Fruit fly (Drosophila melanogaster) whole organism, embryonic: Measurements from ENCODE around the gene CG42240.

ENCODE experiments used
- Asciz ChIP-seq: fragments of 200-800 bp; sonication (Bioruptor generic); optimal IDR thresholded peaks from 2 replicates; lab custom pipeline; 2017; ENCODE audit warnings: missing biosample characterization, mild to moderate bottlenecking, missing genetic modification characterization, missing genetic modification reagents
- Atf3 ChIP-seq: fragments of 200-800 bp; sonication (Bioruptor generic); optimal IDR thresholded peaks from 3 replicates; lab custom pipeline; 2016; ENCODE audit warnings: missing biosample characterization, missing genetic modification characterization
- CG10543 ChIP-seq: fragments of 200-800 bp; sonication (Bioruptor generic); optimal IDR thresholded peaks from 3 replicates; lab custom pipeline; 2017; ENCODE audit warnings: missing biosample characterization, mild to moderate bottlenecking, missing genetic modification characterization, moderate library complexity
- CG10959 ChIP-seq: fragments of 200-800 bp; sonication (Bioruptor generic); IDR thresholded peaks from 2 replicates; pipeline ENCODE4 v1.3.6; 2022; ENCODE audit warnings: missing biosample characterization, missing genetic modification characterization
- CG10979 ChIP-seq: fragments of 200-800 bp; sonication (Bioruptor generic); optimal IDR thresholded peaks from 2 replicates; lab custom pipeline; 2018; ENCODE audit warnings: missing biosample characterization, mild to moderate bottlenecking, missing genetic modification characterization, moderate library complexity
- CG11696 ChIP-seq: fragments of 200-800 bp; sonication (Bioruptor generic); IDR thresholded peaks from 2 replicates; pipeline ENCODE4 v1.3.6; 2022; ENCODE audit warnings: missing biosample characterization, missing genetic modification characterization
- CG12659 ChIP-seq: fragments of 200-800 bp; sonication (Bioruptor generic); optimal IDR thresholded peaks from 3 replicates; lab custom pipeline; 2017; ENCODE audit warnings: mild to moderate bottlenecking, missing biosample characterization, missing genetic modification reagents, missing genetic modification characterization
- CG15073 ChIP-seq: fragments of 200-800 bp; sonication (Bioruptor generic); optimal IDR thresholded peaks from 2 replicates; lab custom pipeline; 2016; ENCODE audit warnings: missing biosample characterization, missing genetic modification characterization
- CG16815 ChIP-seq: fragments of 200-800 bp; sonication (Bioruptor generic); optimal IDR thresholded peaks from 3 replicates; lab custom pipeline; 2017; ENCODE audit warnings: missing biosample characterization, mild to moderate bottlenecking, missing genetic modification characterization
- CG1832 ChIP-seq: fragments of 200-800 bp; sonication (Bioruptor generic); optimal IDR thresholded peaks from 2 replicates; lab custom pipeline; 2017; ENCODE audit warnings: missing biosample characterization, mild to moderate bottlenecking, missing genetic modification characterization, inconsistent platforms
- CG2875 ChIP-seq: fragments of 200-800 bp; sonication (Bioruptor generic); optimal IDR thresholded peaks from 2 replicates; lab custom pipeline; 2017; ENCODE audit warnings: missing biosample characterization, mild to moderate bottlenecking, missing genetic modification characterization, missing genetic modification reagents
- CG31441 ChIP-seq: fragments of 200-800 bp; sonication (Bioruptor generic); IDR thresholded peaks from 2 replicates; pipeline ENCODE4 v1.3.6; 2022; ENCODE audit warnings: missing biosample characterization, missing genetic modification characterization
- CG43689 ChIP-seq: fragments of 200-800 bp; sonication (Bioruptor generic); IDR thresholded peaks from 2 replicates; pipeline ENCODE4 v1.3.6; 2022; ENCODE audit warnings: missing biosample characterization, missing genetic modification characterization
- CG6175 ChIP-seq: fragments of 200-800 bp; sonication (Bioruptor generic); IDR thresholded peaks from 3 replicates; pipeline ENCODE4 v1.3.6; 2022; ENCODE audit warnings: missing biosample characterization, missing genetic modification characterization
- CG6683 ChIP-seq: fragments of 200-800 bp; sonication (Bioruptor generic); optimal IDR thresholded peaks from 2 replicates; lab custom pipeline; 2017; ENCODE audit warnings: missing biosample characterization, mild to moderate bottlenecking, missing genetic modification characterization, missing genetic modification reagents
- Camta ChIP-seq: fragments of 200-800 bp; sonication (Bioruptor generic); optimal IDR thresholded peaks from 2 replicates; lab custom pipeline; 2016; ENCODE audit warnings: missing biosample characterization, missing genetic modification characterization
- CkIIα-i1 ChIP-seq: fragments of 200-800 bp; sonication (Bioruptor generic); IDR thresholded peaks from 2 replicates; pipeline ENCODE4 v1.3.6; 2022; ENCODE audit warnings: missing biosample characterization, missing genetic modification characterization
- CrebB ChIP-seq: fragments of 200-800 bp; sonication (Bioruptor generic); optimal IDR thresholded peaks from 3 replicates; lab custom pipeline; 2018; ENCODE audit warnings: missing biosample characterization, mild to moderate bottlenecking, missing genetic modification characterization
- Dfd ChIP-seq, 2 experiments: fragments of >200 bp; optimal IDR thresholded peaks; 2 replicates each; lab custom pipeline; 2017; ENCODE audit warnings: missing biosample characterization in 2 of 2, missing genetic modification characterization in 2 of 2
- E2f2 ChIP-seq: fragments of 200-800 bp; sonication (Bioruptor generic); IDR thresholded peaks from 2 replicates; pipeline ENCODE4 v1.3.6; 2022; ENCODE audit warnings: missing biosample characterization, missing genetic modification characterization
- Elba2 ChIP-seq: fragments of 200-800 bp; sonication (Bioruptor generic); optimal IDR thresholded peaks from 3 replicates; lab custom pipeline; 2016; ENCODE audit warnings: missing biosample characterization, missing genetic modification characterization
- Ets97D ChIP-seq: fragments of 200-800 bp; sonication (Bioruptor generic); optimal IDR thresholded peaks from 3 replicates; lab custom pipeline; 2016; ENCODE audit warnings: missing biosample characterization, missing genetic modification characterization
- Gsc ChIP-seq: fragments of 200-800 bp; sonication (Bioruptor generic); IDR thresholded peaks from 2 replicates; pipeline ENCODE4 v1.3.6; 2022; ENCODE audit warnings: missing biosample characterization, missing genetic modification characterization
- Hmx ChIP-seq: fragments of 200-800 bp; sonication (Bioruptor generic); optimal IDR thresholded peaks from 2 replicates; lab custom pipeline; 2016; ENCODE audit warnings: missing biosample characterization, missing genetic modification characterization
- Jarid2 ChIP-seq: fragments of 200-800 bp; sonication (Bioruptor generic); optimal IDR thresholded peaks from 3 replicates; lab custom pipeline; 2017; ENCODE audit warnings: mild to moderate bottlenecking, missing biosample characterization, missing genetic modification reagents, missing genetic modification characterization
- Nf-YA ChIP-seq: fragments of 200-800 bp; sonication (Bioruptor generic); IDR thresholded peaks from 2 replicates; pipeline ENCODE4 v1.3.6; 2022; ENCODE audit warnings: missing biosample characterization, missing genetic modification characterization
- Opbp ChIP-seq: fragments of 200-800 bp; sonication (Bioruptor generic); IDR thresholded peaks from 3 replicates; pipeline ENCODE4 v1.3.6; 2022; ENCODE audit warnings: missing biosample characterization, missing genetic modification characterization; ENCODE audit not compliant: partially characterized antibody
- Ravus ChIP-seq: fragments of 200-800 bp; sonication (Bioruptor generic); IDR thresholded peaks from 2 replicates; pipeline ENCODE4 v1.3.6; 2022; ENCODE audit warnings: missing biosample characterization, missing genetic modification characterization
- TFAM ChIP-seq: fragments of 200-800 bp; sonication (Bioruptor generic); optimal IDR thresholded peaks from 2 replicates; lab custom pipeline; 2017; ENCODE audit warnings: missing biosample characterization, missing genetic modification characterization, inconsistent platforms
- Taf1 ChIP-seq: fragments of 200-800 bp; sonication (Bioruptor generic); IDR thresholded peaks from 2 replicates; pipeline ENCODE4 v1.3.6; 2022; ENCODE audit warnings: missing biosample characterization, missing genetic modification characterization
- bbx ChIP-seq: fragments of 200-800 bp; sonication (Bioruptor generic); IDR thresholded peaks from 2 replicates; pipeline ENCODE4 v1.3.6; 2022; ENCODE audit warnings: missing biosample characterization, missing genetic modification characterization; ENCODE audit not compliant: partially characterized antibody
- bcd ChIP-seq: fragments of 200-800 bp; sonication (Bioruptor generic); optimal IDR thresholded peaks from 2 replicates; lab custom pipeline; 2017; ENCODE audit warnings: missing biosample characterization, mild to moderate bottlenecking, missing genetic modification characterization
- cas ChIP-seq: fragments of 200-800 bp; sonication (Bioruptor generic); IDR thresholded peaks from 2 replicates; pipeline ENCODE4 v1.3.6; 2022; ENCODE audit warnings: missing biosample characterization, missing genetic modification characterization
- dan ChIP-seq: fragments of 200-800 bp; sonication (Bioruptor generic); IDR thresholded peaks from 2 replicates; pipeline ENCODE4 v1.3.6; 2022; ENCODE audit warnings: missing biosample characterization, missing genetic modification characterization
- dmrt11E ChIP-seq: fragments of 200-800 bp; sonication (Bioruptor generic); optimal IDR thresholded peaks from 3 replicates; lab custom pipeline; 2018; ENCODE audit warnings: missing biosample characterization, mild to moderate bottlenecking, missing genetic modification characterization, moderate library complexity
- fru ChIP-seq: fragments of >200 bp; optimal IDR thresholded peaks from 2 replicates; lab custom pipeline; 2017
- fu2 ChIP-seq: fragments of 200-800 bp; sonication (Bioruptor generic); optimal IDR thresholded peaks from 2 replicates; lab custom pipeline; 2016; ENCODE audit warnings: missing biosample characterization, missing genetic modification characterization
- grn ChIP-seq: fragments of 200-800 bp; sonication (Bioruptor generic); optimal IDR thresholded peaks from 3 replicates; lab custom pipeline; 2017; ENCODE audit warnings: missing biosample characterization, missing genetic modification characterization
- gro ChIP-seq: fragments of 200-800 bp; sonication (Bioruptor generic); optimal IDR thresholded peaks from 2 replicates; lab custom pipeline; 2016; ENCODE audit warnings: missing biosample characterization, missing genetic modification characterization
- hkb ChIP-seq, 2 experiments: fragments of 200-800 bp in 1 of 2; fragments of >200 bp in 1 of 2; sonication (Bioruptor generic) in 1 of 2; IDR thresholded peaks in 1 of 2; optimal IDR thresholded peaks in 1 of 2; 2 replicates each; pipeline versions ENCODE4 v1.3.6 to Lab custom; 2017 to 2022; ENCODE audit warnings: missing biosample characterization in 1 of 2, missing genetic modification characterization in 1 of 2
- kay ChIP-seq: fragments of 200-800 bp; sonication (Bioruptor generic); optimal IDR thresholded peaks from 2 replicates; lab custom pipeline; 2016; ENCODE audit warnings: missing biosample characterization, missing genetic modification characterization
- luna ChIP-seq: fragments of 200-800 bp; sonication (Bioruptor generic); optimal IDR thresholded peaks from 2 replicates; lab custom pipeline; 2016; ENCODE audit warnings: missing biosample characterization, missing genetic modification characterization
- p53 ChIP-seq: fragments of 200-800 bp; sonication (Bioruptor generic); optimal IDR thresholded peaks from 2 replicates; lab custom pipeline; 2016; ENCODE audit warnings: missing biosample characterization, missing genetic modification characterization
- phol ChIP-seq: fragments of 200-800 bp; sonication (Bioruptor generic); optimal IDR thresholded peaks from 3 replicates; lab custom pipeline; 2018; ENCODE audit warnings: missing biosample characterization, mild to moderate bottlenecking, missing genetic modification characterization, moderate library complexity
- scrt ChIP-seq: fragments of 200-800 bp; sonication (Bioruptor generic); optimal IDR thresholded peaks from 2 replicates; lab custom pipeline; 2018; ENCODE audit warnings: missing biosample characterization, mild to moderate bottlenecking, missing genetic modification characterization, moderate library complexity
- sima ChIP-seq: fragments of 200-800 bp; sonication (Bioruptor generic); optimal IDR thresholded peaks from 2 replicates; lab custom pipeline; 2016; ENCODE audit warnings: missing biosample characterization, missing genetic modification characterization
- slp2 ChIP-seq: fragments of 200-800 bp; sonication (Bioruptor generic); optimal IDR thresholded peaks from 2 replicates; lab custom pipeline; 2016; ENCODE audit warnings: missing biosample characterization, missing genetic modification characterization
- sna ChIP-seq: fragments of 200-800 bp; sonication (Bioruptor generic); IDR thresholded peaks from 2 replicates; pipeline ENCODE4 v1.3.6; 2022; ENCODE audit warnings: missing biosample characterization, missing genetic modification characterization; ENCODE audit not compliant: partially characterized antibody
- sr ChIP-seq: fragments of 200-800 bp; sonication (Bioruptor generic); IDR thresholded peaks from 3 replicates; pipeline ENCODE4 v1.3.6; 2022; ENCODE audit warnings: missing biosample characterization, missing genetic modification characterization
- tll ChIP-seq, 2 experiments: fragments of 200-800 bp in 1 of 2; fragments of >200 bp in 1 of 2; sonication (Bioruptor generic) in 1 of 2; optimal IDR thresholded peaks; 2 replicates each; lab custom pipeline; 2017 to 2019; ENCODE audit warnings: missing biosample characterization in 2 of 2, missing genetic modification characterization in 2 of 2, mild to moderate bottlenecking in 1 of 2, moderate library complexity in 1 of 2
- zfh1 ChIP-seq: fragments of 200-800 bp; sonication (Bioruptor generic); IDR thresholded peaks from 3 replicates; pipeline ENCODE4 v1.3.6; 2022; ENCODE audit warnings: missing biosample characterization, missing genetic modification characterization

The CG42240 gene

dm6 chrX:6295129-6295539 is 35.5 kb upstream of the CG42240 start, which contains the start of the genes CG15891 and CG3815 (continued):
- no peak; the same call in 1 of the 2 replicates for TF ChIP-seq CG31441 (GFP tag; lab: Robert Waterston, UW)
- peak; percentile 32; the same call in 1 of the 3 replicates for TF ChIP-seq zfh1 (GFP tag; lab: Robert Waterston, UW)
- TF ChIP-seq Elba2 (GFP tag; lab: Kevin White, UChicago): no peak
- no peak for TF ChIP-seq Hmx (GFP tag; lab: Kevin White, UChicago)
- no peak for TF ChIP-seq bbx (GFP tag; lab: Robert Waterston, UW)
- no peak for TF ChIP-seq sima
- TF ChIP-seq sr (GFP tag; lab: Robert Waterston, UW): no peak
- TF ChIP-seq fu2 (GFP tag; lab: Kevin White, UChicago): peak; percentile 49
- TF ChIP-seq slp2 (GFP tag; lab: Kevin White, UChicago): peak; percentile 16
- no peak for TF ChIP-seq CG10959 (GFP tag; lab: Robert Waterston, UW)
- TF ChIP-seq kay: no peak
- TF ChIP-seq dmrt11E (tag; lab: Kevin White, UChicago): peak; percentile 34
- no peak for TF ChIP-seq sna
- peak; percentile 24 to 36 for TF ChIP-seq tll (GFP tag; optimal IDR thresholded peaks at IDR 0.05; lab: Kevin White, UChicago)
- no peak for TF ChIP-seq scrt
- TF ChIP-seq CG10979: peak; percentile 48
- no peak for TF ChIP-seq hkb (optimal IDR thresholded peaks at IDR 0.05; lab: Kevin White, UChicago)
- TF ChIP-seq hkb (GFP tag; IDR thresholded peaks at IDR 0.05; lab: Robert Waterston, UW): 0 out of 2 replicates have a peak, but pooled peaks have one; percentile 21
- TF ChIP-seq p53 (GFP tag; lab: Kevin White, UChicago): peak; percentile 33
- TF ChIP-seq CG6175 (GFP tag; lab: Robert Waterston, UW): no peak
- TF ChIP-seq TFAM: no peak
- TF ChIP-seq cas (GFP tag; lab: Robert Waterston, UW): no peak
- peak; percentile 28 for TF ChIP-seq CG16815 (GFP tag; lab: Kevin White, UChicago)
- peak; percentile 18 for TF ChIP-seq gro (GFP tag; lab: Kevin White, UChicago)
- peak; percentile 61 for TF ChIP-seq bcd
- no peak for TF ChIP-seq CG15073
- TF ChIP-seq Dfd (GFP tag; optimal IDR thresholded peaks at IDR 0.05; lab: Kevin White, UChicago): no peak
- peak; percentile 33 for TF ChIP-seq Camta (GFP tag; lab: Kevin White, UChicago)
- no peak for TF ChIP-seq CrebB (tag; lab: Kevin White, UChicago)
- TF ChIP-seq CG10543 (GFP tag; lab: Kevin White, UChicago): no peak
- TF ChIP-seq Asciz (GFP tag; lab: Kevin White, UChicago): no peak
- peak; percentile 57 for TF ChIP-seq Ets97D (GFP tag; lab: Kevin White, UChicago)
- TF ChIP-seq Taf1: no peak; the same call in 1 of the 2 replicates
- peak; percentile 71 for TF ChIP-seq phol (tag; lab: Kevin White, UChicago)
- TF ChIP-seq CG2875: no peak
- no peak for TF ChIP-seq dan (GFP tag; lab: Robert Waterston, UW)
- TF ChIP-seq CG6683 (GFP tag; lab: Kevin White, UChicago): no peak
- no peak for TF ChIP-seq fru (lab: Kevin White, UChicago)
- TF ChIP-seq E2f2 (GFP tag; lab: Robert Waterston, UW): peak; percentile 54
- TF ChIP-seq CkIIα-i1 (GFP tag; lab: Robert Waterston, UW): no peak
- peak; percentile 66 for TF ChIP-seq grn (GFP tag; lab: Kevin White, UChicago)
- 0 out of 3 replicates have a peak, but pooled peaks have one; percentile 48 for TF ChIP-seq Opbp
- no peak for TF ChIP-seq Jarid2 (GFP tag; lab: Kevin White, UChicago)
- TF ChIP-seq CG11696 (GFP tag; lab: Robert Waterston, UW): no peak
- TF ChIP-seq CG12659: peak; percentile 71
- TF ChIP-seq CG1832 (GFP tag; lab: Kevin White, UChicago): no peak
- TF ChIP-seq Ravus (GFP tag; lab: Robert Waterston, UW): no peak
- no peak for TF ChIP-seq luna (GFP tag; lab: Kevin White, UChicago)
- TF ChIP-seq Gsc: no peak
- TF ChIP-seq CG43689 (GFP tag; lab: Robert Waterston, UW): no peak
- peak; percentile 53 for TF ChIP-seq Atf3 (GFP tag; lab: Kevin White, UChicago)
- TF ChIP-seq Nf-YA: no peak
